Worm (Caenorhabditis elegans): ENCODE measurements around the gene clec-143.

ce11 chrII:10507906-10508305 is 37.8 kb upstream of the clec-143 start:
- TF ChIP-seq W03F9.2 (tag; optimal IDR thresholded peaks at IDR 0.05) (no peak), him-1 (tag; optimal IDR thresholded peaks at IDR 0.05) (no peak)

All from whole organism, L4/young adult.